Fruit fly (Drosophila melanogaster) whole organism, embryonic: ENCODE data around the gene U2af50.

ENCODE experiments used
- B-H1 ChIP-seq: fragments of 200-800 bp; sonication (Bioruptor generic); IDR thresholded peaks from 3 replicates; pipeline ENCODE4 v1.3.6; 2022; ENCODE audit warnings: missing biosample characterization, missing genetic modification characterization
- CG11456 ChIP-seq: fragments of 200-800 bp; sonication (Bioruptor generic); IDR thresholded peaks from 3 replicates; pipeline ENCODE4 v1.3.6; 2022; ENCODE audit warnings: missing biosample characterization, missing genetic modification characterization
- CG11695 ChIP-seq: fragments of 200-800 bp; sonication (Bioruptor generic); IDR thresholded peaks from 3 replicates; pipeline ENCODE4 v1.3.6; 2022; ENCODE audit warnings: missing biosample characterization, missing genetic modification characterization
- CG13624 ChIP-seq: fragments of 200-800 bp; sonication (Bioruptor generic); optimal IDR thresholded peaks from 2 replicates; lab custom pipeline; 2016; ENCODE audit warnings: missing biosample characterization, missing genetic modification characterization
- CG15011 ChIP-seq: fragments of 200-800 bp; sonication (Bioruptor generic); optimal IDR thresholded peaks from 3 replicates; lab custom pipeline; 2018; ENCODE audit warnings: missing biosample characterization, mild to moderate bottlenecking, missing genetic modification characterization
- CG17186 ChIP-seq: fragments of 200-800 bp; sonication (Bioruptor generic); optimal IDR thresholded peaks from 3 replicates; lab custom pipeline; 2017; ENCODE audit warnings: missing biosample characterization, missing genetic modification reagents, missing genetic modification characterization
- CG17328 ChIP-seq: fragments of 200-800 bp; sonication (Bioruptor generic); IDR thresholded peaks from 2 replicates; pipeline ENCODE4 v1.3.6; 2022; ENCODE audit warnings: missing biosample characterization, missing genetic modification characterization
- CG17802 ChIP-seq: fragments of 200-800 bp; sonication (Bioruptor generic); optimal IDR thresholded peaks from 2 replicates; lab custom pipeline; 2018; ENCODE audit warnings: missing biosample characterization, mild to moderate bottlenecking, missing genetic modification characterization, moderate library complexity
- CG17829 ChIP-seq: fragments of 200-800 bp; optimal IDR thresholded peaks from 2 replicates; lab custom pipeline; 2019; ENCODE audit warnings: missing biosample characterization, mild to moderate bottlenecking, missing genetic modification characterization, moderate library complexity
- CG18764 ChIP-seq: fragments of 200-800 bp; sonication (Bioruptor generic); optimal IDR thresholded peaks from 3 replicates; lab custom pipeline; 2016; ENCODE audit warnings: missing biosample characterization, missing genetic modification characterization
- CG4424 ChIP-seq: fragments of 200-800 bp; sonication (Bioruptor generic); optimal IDR thresholded peaks from 3 replicates; lab custom pipeline; 2016; ENCODE audit warnings: missing biosample characterization, missing genetic modification characterization
- CG4617 ChIP-seq: fragments of 200-800 bp; sonication (Bioruptor generic); optimal IDR thresholded peaks from 3 replicates; lab custom pipeline; 2016; ENCODE audit warnings: missing biosample characterization, missing genetic modification characterization, borderline replicate concordance
- CG4820 ChIP-seq: fragments of 200-800 bp; sonication (Bioruptor generic); optimal IDR thresholded peaks from 3 replicates; lab custom pipeline; 2016; ENCODE audit warnings: missing biosample characterization, missing genetic modification characterization
- CG6854 ChIP-seq: fragments of 200-800 bp; sonication (Bioruptor generic); optimal IDR thresholded peaks from 3 replicates; lab custom pipeline; 2017; ENCODE audit warnings: missing biosample characterization, mild to moderate bottlenecking, missing genetic modification characterization
- CG8765 ChIP-seq: fragments of 200-800 bp; sonication (Bioruptor generic); IDR thresholded peaks from 2 replicates; pipeline ENCODE4 v1.3.6; 2022; ENCODE audit warnings: missing biosample characterization, missing genetic modification characterization
- CG9797 ChIP-seq: fragments of 200-800 bp; sonication (Bioruptor generic); optimal IDR thresholded peaks from 3 replicates; lab custom pipeline; 2018; ENCODE audit warnings: missing biosample characterization, mild to moderate bottlenecking, missing genetic modification characterization
- Dad ChIP-seq: fragments of 200-800 bp; sonication (Bioruptor generic); optimal IDR thresholded peaks from 3 replicates; lab custom pipeline; 2016; ENCODE audit warnings: missing biosample characterization, missing genetic modification characterization
- Dip3 ChIP-seq: fragments of 200-800 bp; sonication (Bioruptor generic); optimal IDR thresholded peaks from 3 replicates; lab custom pipeline; 2016; ENCODE audit warnings: missing biosample characterization, missing genetic modification characterization
- Elba2 ChIP-seq: fragments of 200-800 bp; sonication (Bioruptor generic); optimal IDR thresholded peaks from 3 replicates; lab custom pipeline; 2016; ENCODE audit warnings: missing biosample characterization, missing genetic modification characterization
- Fer1 ChIP-seq: fragments of 200-800 bp; sonication (Bioruptor generic); optimal IDR thresholded peaks from 2 replicates; lab custom pipeline; 2017; ENCODE audit warnings: missing biosample characterization, mild to moderate bottlenecking, missing genetic modification characterization
- Nf-YC ChIP-seq: fragments of 200-800 bp; optimal IDR thresholded peaks from 3 replicates; lab custom pipeline; 2019; ENCODE audit warnings: missing biosample characterization, mild to moderate bottlenecking, missing genetic modification characterization, moderate library complexity
- Oaz ChIP-seq: fragments of 200-800 bp; sonication (Bioruptor generic); IDR thresholded peaks from 2 replicates; pipeline ENCODE4 v1.3.6; 2022; ENCODE audit warnings: missing biosample characterization, missing genetic modification characterization
- Pdp1 ChIP-seq, 2 experiments: fragments of 200-800 bp; sonication (Bioruptor generic); optimal IDR thresholded peaks; 3 replicates each; lab custom pipeline; 2016; ENCODE audit warnings: missing biosample characterization in 2 of 2, missing genetic modification characterization in 2 of 2, mild to moderate bottlenecking in 1 of 2, moderate library complexity in 1 of 2
- Poxn ChIP-seq: fragments of 200-800 bp; sonication (Bioruptor generic); IDR thresholded peaks from 2 replicates; pipeline ENCODE4 v1.3.6; 2022; ENCODE audit warnings: missing biosample characterization, missing genetic modification characterization
- Sry-β ChIP-seq: fragments of 200-800 bp; sonication (Bioruptor generic); optimal IDR thresholded peaks from 2 replicates; lab custom pipeline; 2018; ENCODE audit warnings: missing biosample characterization, mild to moderate bottlenecking, missing genetic modification characterization, moderate library complexity
- Sry-δ ChIP-seq: fragments of 200-800 bp; sonication (Bioruptor generic); optimal IDR thresholded peaks from 2 replicates; lab custom pipeline; 2016; ENCODE audit warnings: missing biosample characterization, missing genetic modification characterization
- Taf1 ChIP-seq: fragments of 200-800 bp; sonication (Bioruptor generic); IDR thresholded peaks from 2 replicates; pipeline ENCODE4 v1.3.6; 2022; ENCODE audit warnings: missing biosample characterization, missing genetic modification characterization
- Vsx1 ChIP-seq: fragments of 200-800 bp; sonication (Bioruptor generic); optimal IDR thresholded peaks from 2 replicates; lab custom pipeline; 2017; ENCODE audit warnings: missing biosample characterization, mild to moderate bottlenecking, missing genetic modification characterization, missing genetic modification reagents
- ash1 ChIP-seq: fragments of 200-800 bp; sonication (Bioruptor generic); optimal IDR thresholded peaks from 2 replicates; lab custom pipeline; 2018; ENCODE audit warnings: missing biosample characterization, mild to moderate bottlenecking, missing genetic modification characterization
- ato ChIP-seq: fragments of 200-800 bp; sonication (Bioruptor generic); IDR thresholded peaks from 2 replicates; pipeline ENCODE4 v1.3.6; 2022; ENCODE audit warnings: missing biosample characterization, missing genetic modification characterization; ENCODE audit not compliant: partially characterized antibody
- btn ChIP-seq: fragments of 200-800 bp; sonication (Bioruptor generic); optimal IDR thresholded peaks from 2 replicates; lab custom pipeline; 2016; ENCODE audit warnings: missing biosample characterization, missing genetic modification characterization
- cato ChIP-seq: fragments of 200-800 bp; sonication (Bioruptor generic); optimal IDR thresholded peaks from 2 replicates; lab custom pipeline; 2016; ENCODE audit warnings: missing biosample characterization, missing genetic modification characterization, borderline replicate concordance
- chm ChIP-seq: fragments of 200-800 bp; sonication (Bioruptor generic); IDR thresholded peaks from 2 replicates; pipeline ENCODE4 v1.3.6; 2022; ENCODE audit warnings: missing biosample characterization, missing genetic modification characterization
- dan ChIP-seq: fragments of 200-800 bp; sonication (Bioruptor generic); IDR thresholded peaks from 2 replicates; pipeline ENCODE4 v1.3.6; 2022; ENCODE audit warnings: missing biosample characterization, missing genetic modification characterization
- emc ChIP-seq: fragments of 200-800 bp; sonication (Bioruptor generic); optimal IDR thresholded peaks from 2 replicates; lab custom pipeline; 2016; ENCODE audit warnings: missing biosample characterization, missing genetic modification characterization
- gem ChIP-seq: fragments of 200-800 bp; sonication (Bioruptor generic); optimal IDR thresholded peaks from 2 replicates; lab custom pipeline; 2019; ENCODE audit warnings: missing biosample characterization, mild to moderate bottlenecking, missing genetic modification characterization, moderate library complexity
- gfzf ChIP-seq: fragments of 200-800 bp; sonication (Bioruptor generic); optimal IDR thresholded peaks from 2 replicates; lab custom pipeline; 2016; ENCODE audit warnings: missing biosample characterization, mild to moderate bottlenecking, missing genetic modification characterization, moderate library complexity
- hb ChIP-seq: fragments of 200-800 bp; sonication (Bioruptor generic); IDR thresholded peaks from 3 replicates; pipeline ENCODE4 v1.3.6; 2022; ENCODE audit warnings: missing biosample characterization, missing genetic modification characterization; ENCODE audit not compliant: partially characterized antibody
- jigr1 ChIP-seq: fragments of 200-800 bp; sonication (Bioruptor generic); IDR thresholded peaks from 3 replicates; pipeline ENCODE4 v1.3.6; 2022; ENCODE audit warnings: missing biosample characterization, missing genetic modification characterization
- kah ChIP-seq: fragments of 200-800 bp; sonication (Bioruptor generic); optimal IDR thresholded peaks from 2 replicates; lab custom pipeline; 2018; ENCODE audit warnings: missing biosample characterization, mild to moderate bottlenecking, missing genetic modification characterization
- kni ChIP-seq: fragments of 200-800 bp; sonication (Bioruptor generic); optimal IDR thresholded peaks from 3 replicates; lab custom pipeline; 2017; ENCODE audit warnings: mild to moderate bottlenecking, missing biosample characterization, missing genetic modification reagents, missing genetic modification characterization
- nau ChIP-seq: fragments of 200-800 bp; sonication (Bioruptor generic); optimal IDR thresholded peaks from 3 replicates; lab custom pipeline; 2017; ENCODE audit warnings: missing biosample characterization, mild to moderate bottlenecking, missing genetic modification characterization, missing genetic modification reagents
- org-1 ChIP-seq: fragments of 200-800 bp; sonication (Bioruptor generic); optimal IDR thresholded peaks from 2 replicates; lab custom pipeline; 2017; ENCODE audit warnings: missing biosample characterization, missing genetic modification characterization
- prd ChIP-seq, 3 experiments: fragments of >200 bp in 2 of 3; fragments of 200-800 bp in 1 of 3; sonication (Bioruptor generic) in 1 of 3; optimal IDR thresholded peaks in 2 of 3; IDR thresholded peaks in 1 of 3; 2 replicates in 2 of 3; 3 replicates in 1 of 3; pipeline versions ENCODE4 v1.3.6 to Lab custom; 2017 to 2022; ENCODE audit warnings: missing biosample characterization in 1 of 3, missing genetic modification characterization in 1 of 3
- pzg ChIP-seq: fragments of 200-800 bp; sonication (Bioruptor generic); optimal IDR thresholded peaks from 3 replicates; lab custom pipeline; 2018; ENCODE audit warnings: missing biosample characterization, mild to moderate bottlenecking, missing genetic modification characterization, moderate library complexity
- row ChIP-seq: fragments of 200-800 bp; sonication (Bioruptor generic); IDR thresholded peaks from 3 replicates; pipeline ENCODE4 v1.3.6; 2022; ENCODE audit warnings: missing biosample characterization, missing genetic modification characterization
- shn ChIP-seq: fragments of 200-800 bp; sonication (Bioruptor generic); optimal IDR thresholded peaks from 3 replicates; lab custom pipeline; 2016; ENCODE audit warnings: missing biosample characterization, missing genetic modification characterization
- ssp ChIP-seq: fragments of 200-800 bp; sonication (Bioruptor generic); IDR thresholded peaks from 2 replicates; pipeline ENCODE4 v1.3.6; 2022; ENCODE audit warnings: missing biosample characterization, missing genetic modification characterization
- tio ChIP-seq: fragments of 200-800 bp; sonication (Bioruptor generic); optimal IDR thresholded peaks from 2 replicates; lab custom pipeline; 2017; ENCODE audit warnings: missing biosample characterization, missing genetic modification characterization, inconsistent platforms
- unc-4 ChIP-seq: fragments of 200-800 bp; sonication (Bioruptor generic); IDR thresholded peaks from 2 replicates; pipeline ENCODE4 v1.3.6; 2022; ENCODE audit warnings: missing biosample characterization, missing genetic modification characterization; ENCODE audit not compliant: partially characterized antibody

Gene U2af50

DNA sequence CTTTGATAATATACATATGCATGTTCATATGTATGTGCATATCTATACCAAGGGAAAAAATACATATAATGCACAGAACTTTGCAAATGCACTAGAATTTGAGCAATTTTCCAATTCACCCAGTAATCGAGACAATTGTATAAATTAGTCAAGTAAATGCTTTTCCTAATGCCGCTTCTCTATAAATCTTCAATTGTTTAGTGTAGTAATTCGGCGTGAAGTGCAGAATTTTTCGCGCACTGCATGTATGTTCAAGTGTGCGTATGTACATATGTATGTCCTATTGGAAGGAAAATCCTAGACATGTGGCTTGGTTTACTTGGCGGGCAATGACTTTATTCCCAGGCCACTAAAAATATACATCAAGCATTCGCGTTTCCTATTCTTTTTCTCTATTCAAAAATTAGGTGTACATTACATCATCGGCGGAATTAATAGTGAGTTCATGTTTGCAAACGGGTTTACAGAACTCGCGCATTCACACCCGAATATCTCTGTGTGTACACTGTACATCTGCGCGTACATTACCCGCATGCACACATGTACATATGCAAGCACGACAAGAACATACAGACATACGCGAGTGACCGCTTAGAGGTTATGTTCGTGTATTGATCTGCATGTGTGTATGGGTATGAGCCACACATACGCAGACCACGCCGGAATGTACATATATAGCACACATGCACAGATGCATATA is 39.8 kb downstream of the U2af50 start (continued):
- no peak for TF ChIP-seq CG17802
- no peak for TF ChIP-seq tio (GFP tag; lab: Kevin White, UChicago)
- TF ChIP-seq kni (GFP tag; lab: Kevin White, UChicago), result peak; percentile 79
- no peak for TF ChIP-seq jigr1 (GFP tag; lab: Robert Waterston, UW)
- no peak for TF ChIP-seq CG11695 (GFP tag; lab: Robert Waterston, UW)
- TF ChIP-seq CG4617, result no peak
- no peak for TF ChIP-seq Dad (GFP tag; lab: Kevin White, UChicago)
- no peak for TF ChIP-seq Dip3 (GFP tag; lab: Kevin White, UChicago)
- no peak for TF ChIP-seq CG11456 (GFP tag; lab: Robert Waterston, UW)
- peak; percentile 74 for TF ChIP-seq chm
- TF ChIP-seq CG15011 (GFP tag; lab: Kevin White, UChicago), result no peak
- no peak for TF ChIP-seq gfzf (GFP tag; lab: Kevin White, UChicago)
- no peak for TF ChIP-seq ssp (GFP tag; lab: Robert Waterston, UW)
- TF ChIP-seq Sry-β (GFP tag; lab: Kevin White, UChicago), result no peak
- no peak for TF ChIP-seq Fer1 (GFP tag; lab: Kevin White, UChicago)
- TF ChIP-seq prd (optimal IDR thresholded peaks at IDR 0.05; lab: Kevin White, UChicago), result no peak
- TF ChIP-seq prd (GFP tag; IDR thresholded peaks at IDR 0.05; lab: Robert Waterston, UW), result no peak
- TF ChIP-seq ash1 (GFP tag; lab: Kevin White, UChicago), result no peak
- no peak for TF ChIP-seq kah (GFP tag; lab: Kevin White, UChicago)
- TF ChIP-seq Elba2 (GFP tag; lab: Kevin White, UChicago), result peak; percentile 75
- no peak for TF ChIP-seq CG17328 (GFP tag; lab: Robert Waterston, UW)
- no peak for TF ChIP-seq CG4820 (GFP tag; lab: Kevin White, UChicago)
- no peak for TF ChIP-seq nau (GFP tag; lab: Kevin White, UChicago)
- TF ChIP-seq gem (tag; lab: Kevin White, UChicago), result peak; percentile 15
- no peak for TF ChIP-seq Oaz
- TF ChIP-seq Vsx1, result no peak
- no peak for TF ChIP-seq CG6854 (GFP tag; lab: Kevin White, UChicago)
- no peak for TF ChIP-seq CG13624
- TF ChIP-seq ato, result no peak
- TF ChIP-seq btn (GFP tag; lab: Kevin White, UChicago), result no peak
- TF ChIP-seq shn (GFP tag; lab: Kevin White, UChicago), result no peak
- no peak for TF ChIP-seq hb (GFP tag; lab: Robert Waterston, UW)
- no peak for TF ChIP-seq org-1 (GFP tag; lab: Kevin White, UChicago)
- peak; percentile 45 for TF ChIP-seq Nf-YC
- TF ChIP-seq Pdp1 (GFP tag; optimal IDR thresholded peaks at IDR 0.05; lab: Kevin White, UChicago), result peak in 1 of 2 experiments; percentile 86
- TF ChIP-seq Poxn (GFP tag; lab: Robert Waterston, UW), result no peak
- no peak for TF ChIP-seq dan
- TF ChIP-seq CG18764 (GFP tag; lab: Kevin White, UChicago), result no peak
- TF ChIP-seq CG17186 (GFP tag; lab: Kevin White, UChicago), result no peak
- no peak for TF ChIP-seq Sry-δ (GFP tag; lab: Kevin White, UChicago)
- no peak for TF ChIP-seq B-H1
- TF ChIP-seq CG4424 (GFP tag; lab: Kevin White, UChicago), result no peak
- no peak for TF ChIP-seq cato
- TF ChIP-seq row, result peak; percentile 11; the same call in 2 of the 3 replicates
- no peak for TF ChIP-seq CG9797 (GFP tag; lab: Kevin White, UChicago)
- no peak for TF ChIP-seq unc-4
- TF ChIP-seq Taf1 (GFP tag; lab: Robert Waterston, UW), result no peak
- no peak for TF ChIP-seq CG8765 (GFP tag; lab: Robert Waterston, UW)
- TF ChIP-seq CG17829 (tag; lab: Kevin White, UChicago), result no peak
- TF ChIP-seq emc (GFP tag; lab: Kevin White, UChicago), result no peak
- TF ChIP-seq pzg (GFP tag; lab: Kevin White, UChicago), result peak; percentile 28
